Fruit fly (Drosophila melanogaster) whole organism, embryonic: ENCODE measurements around the gene dre4.
A peak's percentile ranks its signal among the peaks of the same experiment; 100 is the strongest.

Experiments used
- Adf1 ChIP-seq: fragments of 200-800 bp; sonication (Bioruptor generic); IDR thresholded peaks from 2 replicates; pipeline ENCODE4 v1.3.6; 2022; ENCODE audit warnings: missing biosample characterization, missing genetic modification characterization
- CG10462 ChIP-seq: fragments of 200-800 bp; sonication (Bioruptor generic); optimal IDR thresholded peaks from 2 replicates; lab custom pipeline; 2016; ENCODE audit warnings: missing biosample characterization, missing genetic modification characterization
- CG11247 ChIP-seq: fragments of 200-800 bp; sonication (Bioruptor generic); IDR thresholded peaks from 2 replicates; pipeline ENCODE4 v1.3.6; 2022; ENCODE audit warnings: missing biosample characterization, missing genetic modification characterization
- CG12155 ChIP-seq: fragments of 200-800 bp; sonication (Bioruptor generic); optimal IDR thresholded peaks from 3 replicates; lab custom pipeline; 2016; ENCODE audit warnings: missing biosample characterization, missing genetic modification characterization
- CG15514 ChIP-seq: fragments of 200-800 bp; sonication (Bioruptor generic); optimal IDR thresholded peaks from 3 replicates; lab custom pipeline; 2017; ENCODE audit warnings: missing biosample characterization, missing genetic modification characterization, mild to moderate bottlenecking, moderate library complexity, missing genetic modification reagents
- CG1647 ChIP-seq: fragments of 200-800 bp; sonication (Bioruptor generic); optimal IDR thresholded peaks from 3 replicates; lab custom pipeline; 2016; ENCODE audit warnings: missing biosample characterization, missing genetic modification characterization
- CG16863 ChIP-seq: fragments of 200-800 bp; sonication (Bioruptor generic); optimal IDR thresholded peaks from 3 replicates; lab custom pipeline; 2016; ENCODE audit warnings: missing biosample characterization, missing genetic modification characterization
- CG17328 ChIP-seq: fragments of 200-800 bp; sonication (Bioruptor generic); IDR thresholded peaks from 2 replicates; pipeline ENCODE4 v1.3.6; 2022; ENCODE audit warnings: missing biosample characterization, missing genetic modification characterization
- CG18476 ChIP-seq: fragments of 200-800 bp; sonication (Bioruptor generic); optimal IDR thresholded peaks from 2 replicates; lab custom pipeline; 2016; ENCODE audit warnings: missing biosample characterization, mild to moderate bottlenecking, missing genetic modification characterization
- CG2129 ChIP-seq: fragments of 200-800 bp; sonication (Bioruptor generic); IDR thresholded peaks from 2 replicates; pipeline ENCODE4 v1.3.6; 2022; ENCODE audit warnings: missing biosample characterization, missing genetic modification characterization; ENCODE audit not compliant: partially characterized antibody
- CG2889 ChIP-seq: fragments of 200-800 bp; sonication (Bioruptor generic); IDR thresholded peaks from 3 replicates; pipeline ENCODE4 v1.3.6; 2022; ENCODE audit warnings: missing biosample characterization, missing genetic modification characterization
- CG3163 ChIP-seq: fragments of 200-800 bp; sonication (Bioruptor generic); optimal IDR thresholded peaks from 3 replicates; lab custom pipeline; 2016; ENCODE audit warnings: missing biosample characterization, missing genetic modification characterization
- CG32767 ChIP-seq: fragments of 200-800 bp; sonication (Bioruptor generic); IDR thresholded peaks from 2 replicates; pipeline ENCODE4 v1.3.6; 2022; ENCODE audit warnings: missing biosample characterization, missing genetic modification characterization
- CG7745 ChIP-seq: fragments of 200-800 bp; sonication (Bioruptor generic); optimal IDR thresholded peaks from 2 replicates; lab custom pipeline; 2018; ENCODE audit warnings: missing biosample characterization, mild to moderate bottlenecking, missing genetic modification characterization, moderate library complexity
- CTCF ChIP-seq: fragments of 200-800 bp; sonication (Bioruptor generic); optimal IDR thresholded peaks from 2 replicates; lab custom pipeline; 2017; ENCODE audit warnings: missing biosample characterization, mild to moderate bottlenecking, missing genetic modification characterization, moderate library complexity
- Dll ChIP-seq: fragments of 200-800 bp; sonication (Bioruptor generic); IDR thresholded peaks from 4 replicates; pipeline ENCODE4 v1.3.6; 2022; ENCODE audit warnings: missing biosample characterization, missing genetic modification characterization; ENCODE audit not compliant: partially characterized antibody
- E2f2 ChIP-seq: fragments of 200-800 bp; sonication (Bioruptor generic); IDR thresholded peaks from 2 replicates; pipeline ENCODE4 v1.3.6; 2022; ENCODE audit warnings: missing biosample characterization, missing genetic modification characterization
- Eip74EF ChIP-seq, 2 experiments: fragments of 200-800 bp in 1 of 2; fragments of >200 bp in 1 of 2; sonication (Bioruptor generic) in 1 of 2; optimal IDR thresholded peaks; 2 replicates each; lab custom pipeline; 2017 to 2019; ENCODE audit warnings: missing biosample characterization in 2 of 2, missing genetic modification characterization in 2 of 2, mild to moderate bottlenecking in 1 of 2, moderate library complexity in 1 of 2
- Ets97D ChIP-seq: fragments of 200-800 bp; sonication (Bioruptor generic); optimal IDR thresholded peaks from 3 replicates; lab custom pipeline; 2016; ENCODE audit warnings: missing biosample characterization, missing genetic modification characterization
- HLH4C ChIP-seq: fragments of 200-800 bp; sonication (Bioruptor generic); IDR thresholded peaks from 3 replicates; pipeline ENCODE4 v1.3.6; 2022; ENCODE audit warnings: missing biosample characterization, missing genetic modification characterization; ENCODE audit not compliant: partially characterized antibody
- Hr78 ChIP-seq, 2 experiments: fragments of 200-800 bp in 1 of 2; fragments of >200 bp in 1 of 2; sonication (Bioruptor generic) in 1 of 2; optimal IDR thresholded peaks; 2 replicates each; lab custom pipeline; 2017 to 2019; ENCODE audit warnings: missing biosample characterization in 2 of 2, missing genetic modification characterization in 2 of 2, mild to moderate bottlenecking in 1 of 2, moderate library complexity in 1 of 2
- Lpt ChIP-seq: fragments of >200 bp; optimal IDR thresholded peaks from 2 replicates; lab custom pipeline; 2018; ENCODE audit warnings: missing biosample characterization, missing genetic modification characterization
- Mad ChIP-seq: fragments of 200-800 bp; sonication (Bioruptor generic); optimal IDR thresholded peaks from 2 replicates; lab custom pipeline; 2016; ENCODE audit warnings: missing biosample characterization, missing genetic modification characterization
- Pdp1 ChIP-seq, 2 experiments: fragments of 200-800 bp; sonication (Bioruptor generic); optimal IDR thresholded peaks; 3 replicates each; lab custom pipeline; 2016; ENCODE audit warnings: missing biosample characterization in 2 of 2, missing genetic modification characterization in 2 of 2, mild to moderate bottlenecking in 1 of 2, moderate library complexity in 1 of 2
- TFAM ChIP-seq: fragments of 200-800 bp; sonication (Bioruptor generic); optimal IDR thresholded peaks from 2 replicates; lab custom pipeline; 2017; ENCODE audit warnings: missing biosample characterization, missing genetic modification characterization, inconsistent platforms
- amos ChIP-seq: fragments of 200-800 bp; sonication (Bioruptor generic); IDR thresholded peaks from 2 replicates; pipeline ENCODE4 v1.3.6; 2022; ENCODE audit warnings: missing biosample characterization, missing genetic modification characterization; ENCODE audit not compliant: partially characterized antibody
- chinmo ChIP-seq: fragments of 200-800 bp; sonication (Bioruptor generic); IDR thresholded peaks from 4 replicates; pipeline ENCODE4 v1.3.6; 2022; ENCODE audit warnings: missing biosample characterization, missing genetic modification characterization; ENCODE audit not compliant: partially characterized antibody
- crp ChIP-seq, 2 experiments: fragments of 200-800 bp; sonication (Bioruptor generic); optimal IDR thresholded peaks; 2 replicates in 1 of 2; 3 replicates in 1 of 2; lab custom pipeline; 2017; ENCODE audit warnings: missing biosample characterization in 2 of 2, missing genetic modification characterization in 2 of 2, mild to moderate bottlenecking in 1 of 2, moderate library complexity in 1 of 2
- dmrt99B ChIP-seq: fragments of 200-800 bp; sonication (Bioruptor generic); optimal IDR thresholded peaks from 2 replicates; lab custom pipeline; 2018; ENCODE audit warnings: missing biosample characterization, mild to moderate bottlenecking, missing genetic modification characterization, moderate library complexity
- esg ChIP-seq: fragments of 200-800 bp; sonication (Bioruptor generic); conservative IDR thresholded peaks from 2 replicates; pipeline ENCODE4 v1.3.6; 2022; ENCODE audit warnings: missing biosample characterization, missing genetic modification characterization
- gfzf ChIP-seq: fragments of 200-800 bp; sonication (Bioruptor generic); optimal IDR thresholded peaks from 2 replicates; lab custom pipeline; 2016; ENCODE audit warnings: missing biosample characterization, mild to moderate bottlenecking, missing genetic modification characterization, moderate library complexity
- grau ChIP-seq: fragments of 200-800 bp; optimal IDR thresholded peaks from 3 replicates; lab custom pipeline; 2019; ENCODE audit warnings: missing biosample characterization, mild to moderate bottlenecking, missing genetic modification characterization, moderate library complexity
- kni ChIP-seq: fragments of 200-800 bp; sonication (Bioruptor generic); optimal IDR thresholded peaks from 3 replicates; lab custom pipeline; 2017; ENCODE audit warnings: mild to moderate bottlenecking, missing biosample characterization, missing genetic modification reagents, missing genetic modification characterization
- pum ChIP-seq: fragments of 200-800 bp; sonication (Bioruptor generic); optimal IDR thresholded peaks from 2 replicates; lab custom pipeline; 2016; ENCODE audit warnings: missing biosample characterization, missing genetic modification characterization
- ro ChIP-seq: fragments of 200-800 bp; sonication (Bioruptor generic); IDR thresholded peaks from 2 replicates; pipeline ENCODE4 v1.3.6; 2022; ENCODE audit warnings: missing biosample characterization, missing genetic modification characterization
- vvl ChIP-seq: fragments of 200-800 bp; sonication (Bioruptor generic); IDR thresholded peaks from 2 replicates; pipeline ENCODE4 v1.3.6; 2022; ENCODE audit warnings: missing biosample characterization, missing genetic modification characterization
- wor ChIP-seq: fragments of 200-800 bp; sonication (Bioruptor generic); IDR thresholded peaks from 2 replicates; pipeline ENCODE4 v1.3.6; 2022; ENCODE audit warnings: missing biosample characterization, missing genetic modification characterization
- z ChIP-seq: fragments of 200-800 bp; sonication (Bioruptor generic); IDR thresholded peaks from 3 replicates; pipeline ENCODE4 v1.3.6; 2022; ENCODE audit warnings: missing biosample characterization, missing genetic modification characterization

The dre4 gene

DNA sequence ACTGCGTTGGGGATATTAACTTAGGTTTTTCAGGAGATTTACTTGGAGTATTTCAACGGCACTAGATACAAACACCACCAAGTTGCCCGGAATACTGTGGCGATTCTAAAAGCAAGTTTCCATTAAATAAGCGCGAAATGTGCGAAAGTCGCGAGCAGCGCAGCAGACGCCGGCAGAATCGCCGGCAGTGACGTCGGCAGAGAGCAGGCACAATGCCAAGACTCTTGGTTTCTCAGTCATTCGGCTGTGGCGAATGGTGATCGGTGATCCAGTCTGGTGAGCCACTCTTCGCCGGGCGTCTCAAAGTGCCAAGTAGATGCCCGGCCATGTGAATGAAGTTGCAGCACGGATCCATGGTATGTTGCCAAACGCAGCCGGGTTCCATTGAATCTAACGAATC, 41.0 kb downstream of the dre4 start, which contains the start of gene Cpr62Bb:
Gene Cpr62Bb, minus strand, starts transcription at position 101 of the 400 bp plus-strand sequence.
- peak; percentile 10; the same call in 1 of the 2 replicates for TF ChIP-seq Adf1 (GFP tag; lab: Robert Waterston, UW)
- no peak for TF ChIP-seq Lpt (GFP tag; lab: Kevin White, UChicago)

DNA sequence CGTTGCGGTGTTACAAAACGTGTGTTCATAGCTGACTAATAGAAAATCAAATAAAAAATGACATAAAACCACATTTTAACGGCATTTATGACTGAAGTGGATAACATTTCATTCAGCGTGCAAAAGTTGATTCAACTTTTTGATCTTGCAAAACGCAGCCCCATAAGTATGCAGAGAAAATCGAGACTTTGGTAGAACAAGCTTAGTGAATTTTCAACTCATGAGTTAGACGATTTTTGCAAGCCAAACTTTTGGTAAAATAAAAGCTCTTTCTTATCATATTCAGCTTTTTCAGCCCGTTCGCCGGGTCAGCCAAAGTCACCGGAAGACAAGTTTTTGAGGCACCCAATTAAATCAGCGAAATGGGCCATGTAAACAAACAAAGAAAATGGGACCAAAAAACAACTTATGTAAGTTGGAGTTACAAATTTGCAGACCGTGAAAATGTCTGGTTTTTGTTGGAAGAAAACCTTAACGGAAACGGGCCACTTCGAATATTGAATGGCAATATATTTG, 44.3 kb downstream of the dre4 start, which contains the start of gene Cpr62Ba:
Gene Cpr62Ba, minus strand, starts transcription at position 31 of the 516 bp plus-strand sequence.
- TF ChIP-seq Eip74EF (GFP tag; optimal IDR thresholded peaks at IDR 0.05; lab: Kevin White, UChicago) (peak in 1 of 2 experiments; percentile 76), Ets97D (GFP tag; lab: Kevin White, UChicago) (peak; percentile 33), CG2889 (GFP tag; lab: Robert Waterston, UW) (no peak), CG1647 (no peak), dmrt99B (tag; lab: Kevin White, UChicago) (no peak), amos (GFP tag; lab: Robert Waterston, UW) (no peak), TFAM (no peak), CG12155 (GFP tag; lab: Kevin White, UChicago) (no peak), CG11247 (GFP tag; lab: Robert Waterston, UW) (no peak), CG7745 (no peak), chinmo (GFP tag; lab: Robert Waterston, UW) (0 out of 4 replicates have a peak, but pooled peaks have one; percentile 37), CG32767 (GFP tag; lab: Robert Waterston, UW) (no peak), Pdp1 (GFP tag; optimal IDR thresholded peaks at IDR 0.05; lab: Kevin White, UChicago) (peak in 1 of 2 experiments; percentile 33), pum (GFP tag; lab: Kevin White, UChicago) (no peak), CG16863 (GFP tag; lab: Kevin White, UChicago) (no peak), CG18476 (GFP tag; lab: Kevin White, UChicago) (no peak), CG10462 (GFP tag; lab: Kevin White, UChicago) (no peak), gfzf (GFP tag; lab: Kevin White, UChicago) (peak; percentile 62), CG17328 (GFP tag; lab: Robert Waterston, UW) (no peak), crp (GFP tag; optimal IDR thresholded peaks at IDR 0.05; lab: Kevin White, UChicago) (no peak), Mad (GFP tag; lab: Kevin White, UChicago) (no peak), HLH4C (GFP tag; lab: Robert Waterston, UW) (no peak), CG3163 (no peak), z (GFP tag; lab: Robert Waterston, UW) (no peak), wor (no peak), E2f2 (GFP tag; lab: Robert Waterston, UW) (no peak), CTCF (GFP tag; lab: Kevin White, UChicago) (peak; percentile 18), CG15514 (GFP tag; lab: Kevin White, UChicago) (no peak), esg (no peak), CG2129 (no peak), vvl (peak; percentile 33; the same call in 1 of the 2 replicates), Dll (GFP tag; lab: Robert Waterston, UW) (no peak), grau (tag; lab: Kevin White, UChicago) (no peak), Hr78 (GFP tag; optimal IDR thresholded peaks at IDR 0.05; lab: Kevin White, UChicago) (peak in 1 of 2 experiments; percentile 84), ro (GFP tag; lab: Robert Waterston, UW) (no peak), kni (GFP tag; lab: Kevin White, UChicago) (no peak)
